Worm (Caenorhabditis elegans) whole organism, young adult: ENCODE measurements around the gene elt-6.

Experiments used
- T07F8.4 ChIP-seq: sonication (generic microtip); optimal IDR thresholded peaks from 2 replicates; lab custom pipeline; 2016; ENCODE audit warnings: mild to moderate bottlenecking, missing genetic modification characterization, moderate library complexity, missing compliant biosample characterization
- ama-1 ChIP-seq, 3 experiments: fragments of 150-350 bp in 1 of 3; sonication (generic microtip) in 2 of 3; optimal IDR thresholded peaks; 2 replicates each; lab custom pipeline; 2014 to 2018; ENCODE audit warnings: missing biosample characterization in 2 of 3, missing genetic modification characterization in 2 of 3, missing genetic modification reagents in 2 of 3
- cebp-2 ChIP-seq: fragments of 200-800 bp; sonication (Bioruptor generic); IDR thresholded peaks from 2 replicates; pipeline ENCODE4 v1.3.6; 2022; ENCODE audit warnings: missing genetic modification characterization, missing compliant biosample characterization
- ceh-91 ChIP-seq: fragments of 200-800 bp; sonication (Bioruptor generic); IDR thresholded peaks from 2 replicates; pipeline ENCODE4 v1.3.6; 2022; ENCODE audit warnings: missing genetic modification reagents, missing genetic modification characterization, missing compliant biosample characterization
- efl-1 ChIP-seq: fragments of 150-350 bp; optimal IDR thresholded peaks from 2 replicates; lab custom pipeline; 2014; ENCODE audit warnings: missing biosample characterization, missing genetic modification reagents, missing genetic modification characterization
- him-1 ChIP-seq: sonication (generic microtip); optimal IDR thresholded peaks from 2 replicates; lab custom pipeline; 2016; ENCODE audit warnings: missing genotype, missing genetic modification reagents, missing genetic modification characterization, missing compliant biosample characterization
- lsl-1 ChIP-seq: fragments of 200-800 bp; sonication (Bioruptor generic); optimal IDR thresholded peaks from 2 replicates; lab custom pipeline; 2018; ENCODE audit warnings: mild to moderate bottlenecking, missing genetic modification characterization, moderate library complexity, missing compliant biosample characterization
- mcd-1 ChIP-seq: fragments of 200-800 bp; sonication (Bioruptor generic); IDR thresholded peaks from 2 replicates; pipeline ENCODE4 v1.3.6; 2022; ENCODE audit warnings: missing genetic modification reagents, missing genetic modification characterization, missing compliant biosample characterization
- nfya-1 ChIP-seq: sonication (generic microtip); optimal IDR thresholded peaks from 2 replicates; lab custom pipeline; 2017; ENCODE audit warnings: antibody characterized with exemption, missing compliant biosample characterization, missing genetic modification characterization, borderline replicate concordance; ENCODE audit not compliant: insufficient read depth
- pha-4 ChIP-seq: fragments of 150-350 bp; sonication (generic microtip); optimal IDR thresholded peaks from 2 replicates; lab custom pipeline; 2014; ENCODE audit warnings: missing biosample characterization, missing genetic modification reagents, missing genetic modification characterization
- rcor-1 ChIP-seq: fragments of 200-800 bp; sonication (Bioruptor generic); IDR thresholded peaks from 2 replicates; pipeline ENCODE4 v1.3.6; 2022; ENCODE audit warnings: missing genetic modification reagents, missing genetic modification characterization, missing compliant biosample characterization
- snpc-1.1 ChIP-seq: sonication (generic microtip); optimal IDR thresholded peaks from 2 replicates; lab custom pipeline; 2017; ENCODE audit warnings: missing genetic modification characterization, mild to moderate bottlenecking, missing compliant biosample characterization, antibody characterized with exemption, moderate library complexity, missing genotype, missing genetic modification reagents; ENCODE audit not compliant: insufficient read depth
- tlf-1 ChIP-seq: fragments of 200-800 bp; sonication (Bioruptor generic); optimal IDR thresholded peaks from 2 replicates; lab custom pipeline; 2018; ENCODE audit warnings: mild to moderate bottlenecking, missing genetic modification characterization, missing compliant biosample characterization
- ztf-22 ChIP-seq: fragments of 200-800 bp; sonication (Bioruptor generic); optimal IDR thresholded peaks from 2 replicates; lab custom pipeline; 2018; ENCODE audit warnings: mild to moderate bottlenecking, missing genetic modification characterization, moderate library complexity, missing compliant biosample characterization

DNA sequence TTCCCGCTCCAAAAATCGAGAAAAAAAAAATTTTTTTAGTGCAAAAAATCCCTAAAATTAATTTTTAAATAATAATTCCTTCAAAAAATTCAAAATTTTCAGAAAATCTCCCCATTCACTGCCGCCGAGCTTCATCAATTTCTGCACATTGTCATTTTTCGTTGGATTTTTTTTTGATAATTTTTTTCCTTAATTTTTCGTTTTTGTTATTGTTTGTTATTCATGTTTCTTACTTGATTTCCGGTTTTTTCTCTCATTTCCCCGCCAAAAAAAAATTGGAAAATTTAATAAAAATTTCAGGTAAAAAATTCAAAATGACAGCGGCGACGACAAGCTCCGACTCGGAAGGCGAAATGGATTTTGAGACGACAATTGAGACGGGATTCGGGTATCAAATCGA lies 38.6 kb downstream of the elt-6 start, which contains the start of gene F52C12.6:
- TF ChIP-seq ztf-22, result no peak
- TF ChIP-seq efl-1 (GFP tag; lab: Kevin White, UChicago), result no peak
- no peak for TF ChIP-seq tlf-1 (GFP tag; lab: Kevin White, UChicago)
- TF ChIP-seq mcd-1 (GFP tag; lab: Robert Waterston, UW), result no peak
- no peak for TF ChIP-seq nfya-1 (tag; lab: Kevin White, UChicago)
- no peak for TF ChIP-seq pha-4 (tag; lab: Kevin White, UChicago)
- no peak for TF ChIP-seq cebp-2 (GFP tag; lab: Robert Waterston, UW)
- no peak for TF ChIP-seq ama-1 (optimal IDR thresholded peaks at IDR 0.05; lab: Kevin White, UChicago)
- TF ChIP-seq ama-1 (GFP tag; optimal IDR thresholded peaks at IDR 0.05; lab: Kevin White, UChicago), result no peak
- no peak for TF ChIP-seq T07F8.4
- no peak for TF ChIP-seq ceh-91 (GFP tag; lab: Robert Waterston, UW)
- no peak for TF ChIP-seq lsl-1
- TF ChIP-seq rcor-1 (GFP tag; lab: Robert Waterston, UW), result no peak
- no peak for TF ChIP-seq him-1 (tag; lab: Kevin White, UChicago)
- no peak for TF ChIP-seq snpc-1.1 (tag; lab: Kevin White, UChicago)
